Fruit fly (Drosophila melanogaster) whole organism, embryonic: ENCODE data around the gene CG4374.
A peak's percentile ranks its signal among the peaks of the same experiment; 100 is the strongest.

ENCODE experiments used
- ATbp ChIP-seq: fragments of 200-800 bp; sonication (Bioruptor generic); optimal IDR thresholded peaks from 2 replicates; lab custom pipeline; 2017; ENCODE audit warnings: missing biosample characterization, mild to moderate bottlenecking, missing genetic modification characterization, missing genetic modification reagents
- B-H2 ChIP-seq: fragments of 200-800 bp; sonication (Bioruptor generic); optimal IDR thresholded peaks from 2 replicates; lab custom pipeline; 2018; ENCODE audit warnings: missing biosample characterization, mild to moderate bottlenecking, missing genetic modification characterization
- BtbVII ChIP-seq: fragments of 200-800 bp; sonication (Bioruptor generic); optimal IDR thresholded peaks from 3 replicates; lab custom pipeline; 2017; ENCODE audit warnings: missing biosample characterization, mild to moderate bottlenecking, missing genetic modification characterization
- CG10209 ChIP-seq: fragments of 200-800 bp; sonication (Bioruptor generic); optimal IDR thresholded peaks from 3 replicates; lab custom pipeline; 2017; ENCODE audit warnings: missing biosample characterization, mild to moderate bottlenecking, missing genetic modification characterization, missing genetic modification reagents
- CG10462 ChIP-seq: fragments of 200-800 bp; sonication (Bioruptor generic); optimal IDR thresholded peaks from 2 replicates; lab custom pipeline; 2016; ENCODE audit warnings: missing biosample characterization, missing genetic modification characterization
- CG10654 ChIP-seq: fragments of 200-800 bp; sonication (Bioruptor generic); optimal IDR thresholded peaks from 2 replicates; lab custom pipeline; 2016; ENCODE audit warnings: missing biosample characterization, missing genetic modification characterization
- CG10979 ChIP-seq: fragments of 200-800 bp; sonication (Bioruptor generic); optimal IDR thresholded peaks from 2 replicates; lab custom pipeline; 2018; ENCODE audit warnings: missing biosample characterization, mild to moderate bottlenecking, missing genetic modification characterization, moderate library complexity
- CG12236 ChIP-seq: fragments of 200-800 bp; sonication (Bioruptor generic); optimal IDR thresholded peaks from 2 replicates; lab custom pipeline; 2016; ENCODE audit warnings: missing biosample characterization, missing genetic modification characterization
- CG14860 ChIP-seq: fragments of 200-800 bp; sonication (Bioruptor generic); IDR thresholded peaks from 3 replicates; pipeline ENCODE4 v1.3.6; 2022; ENCODE audit warnings: missing biosample characterization, missing genetic modification characterization; ENCODE audit not compliant: partially characterized antibody
- CG15479 ChIP-seq: fragments of 200-800 bp; sonication (Bioruptor generic); optimal IDR thresholded peaks from 3 replicates; lab custom pipeline; 2019; ENCODE audit warnings: missing biosample characterization, mild to moderate bottlenecking, missing genetic modification characterization, moderate library complexity
- CG17359 ChIP-seq: fragments of 200-800 bp; sonication (Bioruptor generic); optimal IDR thresholded peaks from 3 replicates; lab custom pipeline; 2018; ENCODE audit warnings: missing biosample characterization, mild to moderate bottlenecking, missing genetic modification characterization, moderate library complexity
- CG17385 ChIP-seq: fragments of 200-800 bp; sonication (Bioruptor generic); optimal IDR thresholded peaks from 3 replicates; lab custom pipeline; 2018; ENCODE audit warnings: missing biosample characterization, mild to moderate bottlenecking, missing genetic modification characterization
- CG17829 ChIP-seq: fragments of 200-800 bp; optimal IDR thresholded peaks from 2 replicates; lab custom pipeline; 2019; ENCODE audit warnings: missing biosample characterization, mild to moderate bottlenecking, missing genetic modification characterization, moderate library complexity
- CG18619 ChIP-seq: fragments of 200-800 bp; sonication (Bioruptor generic); optimal IDR thresholded peaks from 3 replicates; lab custom pipeline; 2017; ENCODE audit warnings: missing biosample characterization, mild to moderate bottlenecking, missing genetic modification characterization
- CG2889 ChIP-seq: fragments of 200-800 bp; sonication (Bioruptor generic); IDR thresholded peaks from 3 replicates; pipeline ENCODE4 v1.3.6; 2022; ENCODE audit warnings: missing biosample characterization, missing genetic modification characterization
- CG30403 ChIP-seq: fragments of 200-800 bp; sonication (Bioruptor generic); optimal IDR thresholded peaks from 3 replicates; lab custom pipeline; 2016; ENCODE audit warnings: missing biosample characterization, missing genetic modification characterization
- CG31441 ChIP-seq: fragments of 200-800 bp; sonication (Bioruptor generic); IDR thresholded peaks from 2 replicates; pipeline ENCODE4 v1.3.6; 2022; ENCODE audit warnings: missing biosample characterization, missing genetic modification characterization
- CG4424 ChIP-seq: fragments of 200-800 bp; sonication (Bioruptor generic); optimal IDR thresholded peaks from 3 replicates; lab custom pipeline; 2016; ENCODE audit warnings: missing biosample characterization, missing genetic modification characterization
- CG4820 ChIP-seq: fragments of 200-800 bp; sonication (Bioruptor generic); optimal IDR thresholded peaks from 3 replicates; lab custom pipeline; 2016; ENCODE audit warnings: missing biosample characterization, missing genetic modification characterization
- CG6791 ChIP-seq: fragments of 200-800 bp; sonication (Bioruptor generic); IDR thresholded peaks from 3 replicates; pipeline ENCODE4 v1.3.6; 2022; ENCODE audit warnings: missing biosample characterization, missing genetic modification characterization; ENCODE audit not compliant: partially characterized antibody
- CG7372 ChIP-seq: fragments of 200-800 bp; sonication (Bioruptor generic); IDR thresholded peaks from 2 replicates; pipeline ENCODE4 v1.3.6; 2022; ENCODE audit warnings: missing biosample characterization, missing genetic modification characterization
- CG8944 ChIP-seq: fragments of 200-800 bp; sonication (Bioruptor generic); optimal IDR thresholded peaks from 3 replicates; lab custom pipeline; 2016; ENCODE audit warnings: missing biosample characterization, missing genetic modification characterization
- CG9437 ChIP-seq: fragments of 200-800 bp; sonication (Bioruptor generic); optimal IDR thresholded peaks from 2 replicates; lab custom pipeline; 2018; ENCODE audit warnings: missing biosample characterization, mild to moderate bottlenecking, missing genetic modification characterization
- CG9932 ChIP-seq: fragments of 200-800 bp; sonication (Bioruptor generic); IDR thresholded peaks from 2 replicates; pipeline ENCODE4 v1.3.6; 2022; ENCODE audit warnings: missing biosample characterization, missing genetic modification characterization
- CTCF ChIP-seq: fragments of 200-800 bp; sonication (Bioruptor generic); optimal IDR thresholded peaks from 2 replicates; lab custom pipeline; 2017; ENCODE audit warnings: missing biosample characterization, mild to moderate bottlenecking, missing genetic modification characterization, moderate library complexity
- CoRest ChIP-seq: fragments of 200-800 bp; sonication (Bioruptor generic); optimal IDR thresholded peaks from 3 replicates; lab custom pipeline; 2018; ENCODE audit warnings: missing biosample characterization, mild to moderate bottlenecking, missing genetic modification characterization, moderate library complexity
- Dad ChIP-seq: fragments of 200-800 bp; sonication (Bioruptor generic); optimal IDR thresholded peaks from 3 replicates; lab custom pipeline; 2016; ENCODE audit warnings: missing biosample characterization, missing genetic modification characterization
- Dek ChIP-seq: fragments of 200-800 bp; sonication (Bioruptor generic); optimal IDR thresholded peaks from 3 replicates; lab custom pipeline; 2019; ENCODE audit warnings: missing biosample characterization, mild to moderate bottlenecking, missing genetic modification characterization, moderate library complexity
- Taf1 ChIP-seq: fragments of 200-800 bp; sonication (Bioruptor generic); IDR thresholded peaks from 2 replicates; pipeline ENCODE4 v1.3.6; 2022; ENCODE audit warnings: missing biosample characterization, missing genetic modification characterization
- cad ChIP-seq: fragments of >200 bp; optimal IDR thresholded peaks from 2 replicates; lab custom pipeline; 2017; ENCODE audit warnings: missing biosample characterization, missing genetic modification characterization
- cas ChIP-seq: fragments of 200-800 bp; sonication (Bioruptor generic); IDR thresholded peaks from 2 replicates; pipeline ENCODE4 v1.3.6; 2022; ENCODE audit warnings: missing biosample characterization, missing genetic modification characterization
- cato ChIP-seq: fragments of 200-800 bp; sonication (Bioruptor generic); optimal IDR thresholded peaks from 2 replicates; lab custom pipeline; 2016; ENCODE audit warnings: missing biosample characterization, missing genetic modification characterization, borderline replicate concordance
- crol ChIP-seq: fragments of 200-800 bp; sonication (Bioruptor generic); IDR thresholded peaks from 2 replicates; pipeline ENCODE4 v1.3.6; 2022; ENCODE audit warnings: missing biosample characterization, missing genetic modification characterization
- disco-r ChIP-seq: fragments of 200-800 bp; sonication (Bioruptor generic); optimal IDR thresholded peaks from 2 replicates; lab custom pipeline; 2016; ENCODE audit warnings: missing biosample characterization, missing genetic modification characterization
- dmrt99B ChIP-seq: fragments of 200-800 bp; sonication (Bioruptor generic); optimal IDR thresholded peaks from 2 replicates; lab custom pipeline; 2018; ENCODE audit warnings: missing biosample characterization, mild to moderate bottlenecking, missing genetic modification characterization, moderate library complexity
- dpn ChIP-seq, 2 experiments: fragments of 200-800 bp; sonication (Bioruptor generic); optimal IDR thresholded peaks; 3 replicates each; lab custom pipeline; 2016; ENCODE audit warnings: missing biosample characterization in 2 of 2, missing genetic modification characterization in 2 of 2
- fd96Cb ChIP-seq: fragments of 200-800 bp; sonication (Bioruptor generic); optimal IDR thresholded peaks from 2 replicates; lab custom pipeline; 2018; ENCODE audit warnings: missing biosample characterization, mild to moderate bottlenecking, missing genetic modification characterization, moderate library complexity
- grau ChIP-seq: fragments of 200-800 bp; optimal IDR thresholded peaks from 3 replicates; lab custom pipeline; 2019; ENCODE audit warnings: missing biosample characterization, mild to moderate bottlenecking, missing genetic modification characterization, moderate library complexity
- gt ChIP-seq: fragments of 200-800 bp; sonication (Bioruptor generic); IDR thresholded peaks from 2 replicates; pipeline ENCODE4 v1.3.6; 2022; ENCODE audit warnings: missing biosample characterization, missing genetic modification characterization
- kni ChIP-seq: fragments of 200-800 bp; sonication (Bioruptor generic); optimal IDR thresholded peaks from 3 replicates; lab custom pipeline; 2017; ENCODE audit warnings: mild to moderate bottlenecking, missing biosample characterization, missing genetic modification reagents, missing genetic modification characterization
- lmd ChIP-seq: fragments of 200-800 bp; sonication (Bioruptor generic); IDR thresholded peaks from 2 replicates; pipeline ENCODE4 v1.3.6; 2022; ENCODE audit warnings: missing biosample characterization, missing genetic modification characterization
- nmo ChIP-seq: fragments of 200-800 bp; sonication (Bioruptor generic); optimal IDR thresholded peaks from 2 replicates; lab custom pipeline; 2018; ENCODE audit warnings: missing biosample characterization, mild to moderate bottlenecking, missing genetic modification characterization, moderate library complexity
- oc ChIP-seq: fragments of 200-800 bp; sonication (Bioruptor generic); optimal IDR thresholded peaks from 2 replicates; lab custom pipeline; 2018; ENCODE audit warnings: missing biosample characterization, mild to moderate bottlenecking, missing genetic modification characterization, moderate library complexity
- org-1 ChIP-seq: fragments of 200-800 bp; sonication (Bioruptor generic); optimal IDR thresholded peaks from 2 replicates; lab custom pipeline; 2017; ENCODE audit warnings: missing biosample characterization, missing genetic modification characterization
- peb ChIP-seq: fragments of 200-800 bp; sonication (Bioruptor generic); IDR thresholded peaks from 2 replicates; pipeline ENCODE4 v1.3.6; 2022; ENCODE audit warnings: missing biosample characterization, missing genetic modification characterization
- row ChIP-seq: fragments of 200-800 bp; sonication (Bioruptor generic); IDR thresholded peaks from 3 replicates; pipeline ENCODE4 v1.3.6; 2022; ENCODE audit warnings: missing biosample characterization, missing genetic modification characterization
- scrt ChIP-seq: fragments of 200-800 bp; sonication (Bioruptor generic); optimal IDR thresholded peaks from 2 replicates; lab custom pipeline; 2018; ENCODE audit warnings: missing biosample characterization, mild to moderate bottlenecking, missing genetic modification characterization, moderate library complexity
- sens ChIP-seq: fragments of 200-800 bp; sonication (Bioruptor generic); peaks from one replicate; lab custom pipeline; 2016; ENCODE audit warnings: missing biosample characterization, missing genetic modification characterization
- slbo ChIP-seq: fragments of 200-800 bp; sonication (Bioruptor generic); IDR thresholded peaks from 2 replicates; pipeline ENCODE4 v1.3.6; 2022; ENCODE audit warnings: missing biosample characterization, missing genetic modification characterization
- stc ChIP-seq: fragments of 200-800 bp; sonication (Bioruptor generic); IDR thresholded peaks from 2 replicates; pipeline ENCODE4 v1.3.6; 2022; ENCODE audit warnings: missing biosample characterization, missing genetic modification characterization
- tap ChIP-seq: fragments of 200-800 bp; optimal IDR thresholded peaks from 3 replicates; lab custom pipeline; 2019; ENCODE audit warnings: missing biosample characterization, mild to moderate bottlenecking, missing genetic modification characterization, moderate library complexity
- tin ChIP-seq: fragments of 200-800 bp; sonication (Bioruptor generic); optimal IDR thresholded peaks from 3 replicates; lab custom pipeline; 2016; ENCODE audit warnings: missing biosample characterization, missing genetic modification characterization

The CG4374 gene

dm6 chr3R:23386907-23387306 lies 85.2 kb downstream of the CG4374 start (continued):
- TF ChIP-seq CG10209 (GFP tag; lab: Kevin White, UChicago) (peak; percentile 24), oc (tag; lab: Kevin White, UChicago) (peak; percentile 73), CG6791 (GFP tag; lab: Robert Waterston, UW) (no peak), CG17385 (GFP tag; lab: Kevin White, UChicago) (peak; percentile 28), CG17829 (peak; percentile 8), nmo (GFP tag; lab: Kevin White, UChicago) (peak; percentile 62), CG2889 (no peak), org-1 (GFP tag; lab: Kevin White, UChicago) (peak; percentile 43), tin (GFP tag; lab: Kevin White, UChicago) (peak; percentile 38), CG31441 (peak; percentile 46), CG17359 (tag; lab: Kevin White, UChicago) (peak; percentile 69), CTCF (GFP tag; lab: Kevin White, UChicago) (peak; percentile 68), BtbVII (GFP tag; lab: Kevin White, UChicago) (no peak), CG10462 (GFP tag; lab: Kevin White, UChicago) (no peak), CG4820 (GFP tag; lab: Kevin White, UChicago) (peak; percentile 60), CG30403 (GFP tag; lab: Kevin White, UChicago) (peak; percentile 54), row (GFP tag; lab: Robert Waterston, UW) (peak; percentile 59), CG10654 (GFP tag; lab: Kevin White, UChicago) (peak; percentile 0), CG14860 (GFP tag; lab: Robert Waterston, UW) (no peak), B-H2 (no peak), lmd (GFP tag; lab: Robert Waterston, UW) (peak; percentile 29; the same call in 1 of the 2 replicates), Dad (GFP tag; lab: Kevin White, UChicago) (no peak), dpn (GFP tag; optimal IDR thresholded peaks at IDR 0.05; lab: Kevin White, UChicago) (peak; percentile 22 to 51), peb (no peak), CG10979 (tag; lab: Kevin White, UChicago) (peak; percentile 70), stc (peak; percentile 39; the same call in 1 of the 2 replicates), CG12236 (GFP tag; lab: Kevin White, UChicago) (peak; percentile 9), cato (GFP tag; lab: Kevin White, UChicago) (peak; percentile 35), scrt (GFP tag; lab: Kevin White, UChicago) (no peak), CG4424 (GFP tag; lab: Kevin White, UChicago) (peak; percentile 32), crol (GFP tag; lab: Robert Waterston, UW) (0 out of 2 replicates have a peak, but pooled peaks have one; percentile 35), CG7372 (GFP tag; lab: Robert Waterston, UW) (no peak), CG18619 (GFP tag; lab: Kevin White, UChicago) (no peak), sens (peak; percentile 91), CG8944 (GFP tag; lab: Kevin White, UChicago) (peak; percentile 15), Taf1 (GFP tag; lab: Robert Waterston, UW) (no peak), ATbp (peak; percentile 58), slbo (GFP tag; lab: Robert Waterston, UW) (no peak), fd96Cb (tag; lab: Kevin White, UChicago) (peak; percentile 61), CG15479 (GFP tag; lab: Kevin White, UChicago) (no peak), grau (tag; lab: Kevin White, UChicago) (peak; percentile 45), CoRest (tag; lab: Kevin White, UChicago) (peak; percentile 40), tap (tag; lab: Kevin White, UChicago) (peak; percentile 48), CG9437 (GFP tag; lab: Kevin White, UChicago) (peak; percentile 5), cad (GFP tag; lab: Kevin White, UChicago) (no peak), disco-r (no peak), kni (GFP tag; lab: Kevin White, UChicago) (no peak), dmrt99B (tag; lab: Kevin White, UChicago) (peak; percentile 76), Dek (tag; lab: Kevin White, UChicago) (peak; percentile 9), cas (GFP tag; lab: Robert Waterston, UW) (no peak), gt (no peak), CG9932 (no peak)
